Worm (Caenorhabditis elegans) whole organism, midembryonic: ENCODE measurements around the gene fbxa-56.

Experiments used
- T22C8.4 ChIP-seq: fragments of 200-800 bp; sonication (Bioruptor generic); IDR thresholded peaks from 2 replicates; pipeline ENCODE4 v1.3.6; 2022; ENCODE audit warnings: missing genetic modification characterization, missing compliant biosample characterization
- cog-1 ChIP-seq: sonication (generic microtip); optimal IDR thresholded peaks from 2 replicates; lab custom pipeline; 2016; ENCODE audit warnings: missing genetic modification characterization, missing compliant biosample characterization
- flt-1 ChIP-seq: fragments of 200-800 bp; sonication (Bioruptor generic); IDR thresholded peaks from 2 replicates; pipeline ENCODE4 v1.3.6; 2022; ENCODE audit warnings: missing genetic modification characterization, missing compliant biosample characterization
- klf-2 ChIP-seq: fragments of 200-800 bp; sonication (Bioruptor generic); conservative IDR thresholded peaks from 2 replicates; pipeline ENCODE4 v1.3.6; 2022; ENCODE audit warnings: missing genetic modification reagents, missing genetic modification characterization, missing compliant biosample characterization
- med-1 ChIP-seq: sonication (generic microtip); optimal IDR thresholded peaks from 2 replicates; lab custom pipeline; 2017; ENCODE audit warnings: missing genetic modification characterization, mild to moderate bottlenecking, missing compliant biosample characterization, antibody characterized with exemption, missing genetic modification reagents; ENCODE audit not compliant: insufficient read depth
- ref-1 ChIP-seq: fragments of 200-800 bp; sonication (Bioruptor generic); conservative IDR thresholded peaks from 2 replicates; pipeline ENCODE4 v1.3.6; 2022; ENCODE audit warnings: missing genetic modification reagents, missing genetic modification characterization, missing compliant biosample characterization
- tab-1 ChIP-seq: fragments of 200-800 bp; sonication (Bioruptor generic); IDR thresholded peaks from 2 replicates; pipeline ENCODE4 v1.3.6; 2022; ENCODE audit warnings: missing genetic modification characterization, missing compliant biosample characterization
- ztf-23 ChIP-seq: fragments of 200-800 bp; sonication (Bioruptor generic); IDR thresholded peaks from 2 replicates; pipeline ENCODE4 v1.3.6; 2022; ENCODE audit warnings: missing genetic modification reagents, missing genetic modification characterization, missing compliant biosample characterization
- ztf-29 ChIP-seq: fragments of 200-800 bp; sonication (Bioruptor generic); IDR thresholded peaks from 2 replicates; pipeline ENCODE4 v1.3.6; 2022; ENCODE audit warnings: missing genetic modification reagents, missing genetic modification characterization, missing compliant biosample characterization

Gene fbxa-56

ce11 chrIII:937961-938360 lies at the start of gene fbxa-56:
fbxa-56 (minus strand) TSS chrIII:938061.
- TF ChIP-seq tab-1 (GFP tag; lab: Robert Waterston, UW) = no peak
- no peak for TF ChIP-seq cog-1 (tag; lab: Kevin White, UChicago)
- TF ChIP-seq flt-1 (GFP tag; lab: Robert Waterston, UW) = no peak
- no peak for TF ChIP-seq T22C8.4 (GFP tag; lab: Robert Waterston, UW)
- no peak for TF ChIP-seq klf-2 (GFP tag; lab: Robert Waterston, UW)
- no peak for TF ChIP-seq med-1
- no peak for TF ChIP-seq ztf-23 (GFP tag; lab: Robert Waterston, UW)
- TF ChIP-seq ztf-29 (GFP tag; lab: Robert Waterston, UW) = no peak
- TF ChIP-seq ref-1 (GFP tag; lab: Robert Waterston, UW) = no peak

ce11 chrIII:982961-983360 lies 45.1 kb upstream of the fbxa-56 start, which contains the start of gene tbc-10:
tbc-10 (plus strand) TSS chrIII:983261.
- no peak for TF ChIP-seq med-1
- no peak for TF ChIP-seq T22C8.4 (GFP tag; lab: Robert Waterston, UW)
- no peak for TF ChIP-seq ref-1 (GFP tag; lab: Robert Waterston, UW)
- TF ChIP-seq klf-2 (GFP tag; lab: Robert Waterston, UW) = no peak
- TF ChIP-seq flt-1 (GFP tag; lab: Robert Waterston, UW) = no peak
- no peak for TF ChIP-seq ztf-23 (GFP tag; lab: Robert Waterston, UW)
- no peak for TF ChIP-seq cog-1 (tag; lab: Kevin White, UChicago)
- no peak for TF ChIP-seq ztf-29 (GFP tag; lab: Robert Waterston, UW)
- no peak for TF ChIP-seq tab-1 (GFP tag; lab: Robert Waterston, UW)

- TF ChIP-seq T22C8.4 (GFP tag; lab: Robert Waterston, UW) (peak; percentile 70), ztf-29 (GFP tag; lab: Robert Waterston, UW) (no peak)
Measured at ce11 chrIII:981960-982359, 44.1 kb upstream of the fbxa-56 start.

ce11 chrIII:978889-979288 lies 41.0 kb upstream of the fbxa-56 start:
- TF ChIP-seq flt-1 (GFP tag; lab: Robert Waterston, UW) (0 out of 2 replicates have a peak, but pooled peaks have one; percentile 15), klf-2 (GFP tag; lab: Robert Waterston, UW) (no peak), ztf-29 (GFP tag; lab: Robert Waterston, UW) (no peak)

ce11 chrIII:970928-971327 lies 33.1 kb upstream of the fbxa-56 start:
- TF ChIP-seq T22C8.4 (GFP tag; lab: Robert Waterston, UW) (no peak), ztf-29 (GFP tag; lab: Robert Waterston, UW) (no peak), flt-1 (GFP tag; lab: Robert Waterston, UW) (no peak), ref-1 (GFP tag; lab: Robert Waterston, UW) (no peak), tab-1 (GFP tag; lab: Robert Waterston, UW) (peak; percentile 61; the same call in 1 of the 2 replicates), klf-2 (GFP tag; lab: Robert Waterston, UW) (no peak)

- TF ChIP-seq ztf-23 (GFP tag; lab: Robert Waterston, UW) (no peak), klf-2 (GFP tag; lab: Robert Waterston, UW) (no peak), med-1 (no peak), tab-1 (GFP tag; lab: Robert Waterston, UW) (no peak), ztf-29 (GFP tag; lab: Robert Waterston, UW) (no peak), T22C8.4 (GFP tag; lab: Robert Waterston, UW) (no peak), cog-1 (tag; lab: Kevin White, UChicago) (no peak), flt-1 (GFP tag; lab: Robert Waterston, UW) (no peak), ref-1 (GFP tag; lab: Robert Waterston, UW) (no peak)
Measured at ce11 chrIII:966259-966658, 28.4 kb upstream of the fbxa-56 start.

ce11 chrIII:964637-965036 lies 26.8 kb upstream of the fbxa-56 start:
- TF ChIP-seq klf-2 (GFP tag; lab: Robert Waterston, UW) (no peak), ztf-29 (GFP tag; lab: Robert Waterston, UW) (no peak)

ce11 chrIII:961948-962347 lies 24.1 kb upstream of the fbxa-56 start, which contains the start of gene fbxa-51:
fbxa-51 (plus strand) TSS chrIII:962269.
- TF ChIP-seq ref-1 (GFP tag; lab: Robert Waterston, UW) = no peak
- TF ChIP-seq ztf-29 (GFP tag; lab: Robert Waterston, UW) = no peak
- TF ChIP-seq ztf-23 (GFP tag; lab: Robert Waterston, UW) = no peak
- no peak for TF ChIP-seq T22C8.4 (GFP tag; lab: Robert Waterston, UW)
- no peak for TF ChIP-seq flt-1 (GFP tag; lab: Robert Waterston, UW)
- TF ChIP-seq tab-1 (GFP tag; lab: Robert Waterston, UW) = no peak
- no peak for TF ChIP-seq med-1
- no peak for TF ChIP-seq klf-2 (GFP tag; lab: Robert Waterston, UW)
- no peak for TF ChIP-seq cog-1 (tag; lab: Kevin White, UChicago)

ce11 chrIII:955981-956380 lies 18.1 kb upstream of the fbxa-56 start, which contains the start of gene fbxa-54:
fbxa-54 (plus strand) TSS chrIII:956334.
- TF ChIP-seq ref-1 (GFP tag; lab: Robert Waterston, UW) (no peak), flt-1 (GFP tag; lab: Robert Waterston, UW) (no peak), ztf-29 (GFP tag; lab: Robert Waterston, UW) (no peak), klf-2 (GFP tag; lab: Robert Waterston, UW) (no peak), med-1 (no peak), cog-1 (tag; lab: Kevin White, UChicago) (no peak), T22C8.4 (GFP tag; lab: Robert Waterston, UW) (no peak), ztf-23 (GFP tag; lab: Robert Waterston, UW) (no peak), tab-1 (GFP tag; lab: Robert Waterston, UW) (no peak)

- TF ChIP-seq med-1 (no peak), cog-1 (tag; lab: Kevin White, UChicago) (no peak), T22C8.4 (GFP tag; lab: Robert Waterston, UW) (no peak), tab-1 (GFP tag; lab: Robert Waterston, UW) (no peak), ztf-29 (GFP tag; lab: Robert Waterston, UW) (no peak), ztf-23 (GFP tag; lab: Robert Waterston, UW) (no peak), ref-1 (GFP tag; lab: Robert Waterston, UW) (no peak), flt-1 (GFP tag; lab: Robert Waterston, UW) (no peak), klf-2 (GFP tag; lab: Robert Waterston, UW) (no peak)
Measured at ce11 chrIII:954553-954952, 16.7 kb upstream of the fbxa-56 start, which contains the start of the genes T12B5.15 and T12B5.14. T12B5.15 (minus strand) TSS chrIII:954653. T12B5.14 (plus strand) TSS chrIII:954873.
